Worm (Caenorhabditis elegans) whole organism, young adult: ENCODE results near the gene R08F11.7.

ENCODE experiments used
- Y95B8A.8 ChIP-seq: fragments of 200-800 bp; sonication (Bioruptor generic); IDR thresholded peaks from 2 replicates; pipeline ENCODE4 v1.3.6; 2022; ENCODE audit warnings: missing genetic modification reagents, missing genetic modification characterization, missing compliant biosample characterization
- ama-1 ChIP-seq, 3 experiments: fragments of 150-350 bp in 1 of 3; sonication (generic microtip) in 2 of 3; optimal IDR thresholded peaks; 2 replicates each; lab custom pipeline; 2014 to 2018; ENCODE audit warnings: missing biosample characterization in 2 of 3, missing genetic modification characterization in 2 of 3, missing genetic modification reagents in 2 of 3
- atf-7 ChIP-seq: sonication (generic microtip); optimal IDR thresholded peaks from 2 replicates; lab custom pipeline; 2017; ENCODE audit warnings: mild to moderate bottlenecking, missing genetic modification characterization, missing compliant biosample characterization
- attf-3 ChIP-seq: fragments of 200-800 bp; sonication (Bioruptor generic); conservative IDR thresholded peaks from 2 replicates; pipeline ENCODE4 v1.3.6; 2022; ENCODE audit warnings: missing genetic modification reagents, missing genetic modification characterization, missing compliant biosample characterization
- egrh-3 ChIP-seq: fragments of 200-800 bp; sonication (Bioruptor generic); IDR thresholded peaks from 2 replicates; pipeline ENCODE4 v1.3.6; 2022; ENCODE audit warnings: missing genetic modification reagents, missing genetic modification characterization, missing compliant biosample characterization
- lag-1 ChIP-seq: fragments of 200-800 bp; sonication (Bioruptor generic); IDR thresholded peaks from 2 replicates; pipeline ENCODE4 v1.3.6; 2022; ENCODE audit warnings: missing genetic modification reagents, missing genetic modification characterization, missing compliant biosample characterization
- nfyb-1 ChIP-seq: fragments of 200-800 bp; sonication (Bioruptor generic); IDR thresholded peaks from 2 replicates; pipeline ENCODE4 v1.3.6; 2022; ENCODE audit warnings: missing genetic modification reagents, missing genetic modification characterization, missing compliant biosample characterization
- nhr-120 ChIP-seq: fragments of 200-800 bp; sonication (Bioruptor generic); IDR thresholded peaks from 2 replicates; pipeline ENCODE4 v1.3.6; 2022; ENCODE audit warnings: missing genetic modification characterization, missing compliant biosample characterization

DNA sequence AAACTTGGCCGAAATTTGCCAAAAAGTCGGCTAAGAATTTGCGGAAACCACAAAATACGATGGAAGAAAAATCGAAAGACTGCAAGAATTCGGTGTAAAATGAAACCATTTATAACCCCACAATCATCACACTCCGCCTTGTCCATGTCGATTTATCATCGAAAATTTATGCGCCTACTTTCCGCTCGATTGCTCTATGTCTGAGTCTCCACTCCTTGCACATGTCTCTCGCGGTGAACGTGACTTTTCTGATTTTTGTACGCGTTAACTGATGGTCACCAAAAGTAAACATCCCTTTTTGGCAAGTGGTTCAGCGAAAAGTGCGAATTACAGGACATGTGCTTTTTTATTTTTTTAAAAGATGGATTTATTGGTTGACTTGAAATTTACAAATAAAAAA, 12.9 kb upstream of the R08F11.7 start:
- no peak for TF ChIP-seq nhr-120 (GFP tag; lab: Robert Waterston, UW)
- TF ChIP-seq atf-7 (tag; lab: Kevin White, UChicago), result no peak
- TF ChIP-seq ama-1 (optimal IDR thresholded peaks at IDR 0.05; lab: Kevin White, UChicago), result no peak
- TF ChIP-seq ama-1 (GFP tag; optimal IDR thresholded peaks at IDR 0.05; lab: Kevin White, UChicago), result no peak
- no peak for TF ChIP-seq lag-1 (GFP tag; lab: Robert Waterston, UW)
- TF ChIP-seq nfyb-1 (GFP tag; lab: Robert Waterston, UW), result no peak
- no peak for TF ChIP-seq egrh-3
- TF ChIP-seq attf-3 (GFP tag; lab: Robert Waterston, UW), result no peak
- TF ChIP-seq Y95B8A.8 (GFP tag; lab: Robert Waterston, UW), result no peak
